Worm (Caenorhabditis elegans) whole organism, young adult: ENCODE data around the gene pigs-1.

Source experiments
- B0019.2 ChIP-seq: fragments of 200-800 bp; sonication (Bioruptor generic); conservative IDR thresholded peaks from 2 replicates; pipeline ENCODE4 v1.3.6; 2022; ENCODE audit warnings: missing genetic modification reagents, missing genetic modification characterization, missing compliant biosample characterization
- B0261.1 ChIP-seq: sonication (generic microtip); optimal IDR thresholded peaks from 2 replicates; lab custom pipeline; 2016; ENCODE audit warnings: mild to moderate bottlenecking, missing genetic modification characterization, moderate library complexity, missing compliant biosample characterization
- B0336.3 ChIP-seq: fragments of 200-800 bp; sonication (Bioruptor generic); IDR thresholded peaks from 2 replicates; pipeline ENCODE4 v1.3.6; 2022; ENCODE audit warnings: missing genetic modification characterization, missing compliant biosample characterization
- C06A6.2 ChIP-seq: fragments of 200-800 bp; sonication (Bioruptor generic); conservative IDR thresholded peaks from 2 replicates; pipeline ENCODE4 v1.3.6; 2022; ENCODE audit warnings: missing genetic modification characterization, missing compliant biosample characterization
- C17E4.6 ChIP-seq: fragments of 200-800 bp; sonication (Bioruptor generic); IDR thresholded peaks from 2 replicates; pipeline ENCODE4 v1.3.6; 2022; ENCODE audit warnings: missing genetic modification reagents, missing genetic modification characterization, missing compliant biosample characterization
- F22D6.2 ChIP-seq: sonication (generic microtip); optimal IDR thresholded peaks from 2 replicates; lab custom pipeline; 2016; ENCODE audit warnings: mild to moderate bottlenecking, missing genetic modification characterization, missing compliant biosample characterization
- F23B12.7 ChIP-seq: sonication (generic microtip); optimal IDR thresholded peaks from 2 replicates; lab custom pipeline; 2017; ENCODE audit warnings: missing genetic modification characterization, mild to moderate bottlenecking, missing compliant biosample characterization, antibody characterized with exemption, moderate library complexity; ENCODE audit not compliant: insufficient read depth
- F37B4.10 ChIP-seq: fragments of 200-800 bp; sonication (Bioruptor generic); IDR thresholded peaks from 2 replicates; pipeline ENCODE4 v1.3.6; 2022; ENCODE audit warnings: missing genetic modification characterization, missing compliant biosample characterization
- F39B2.1 ChIP-seq: fragments of 200-800 bp; sonication (Bioruptor generic); IDR thresholded peaks from 2 replicates; pipeline ENCODE4 v1.3.6; 2022; ENCODE audit warnings: missing genetic modification reagents, missing genetic modification characterization, missing compliant biosample characterization
- F49E8.2 ChIP-seq: sonication (generic microtip); optimal IDR thresholded peaks from 3 replicates; lab custom pipeline; 2017; ENCODE audit warnings: missing genetic modification characterization, mild to moderate bottlenecking, missing compliant biosample characterization, antibody characterized with exemption, moderate library complexity; ENCODE audit not compliant: insufficient read depth
- F55B11.4 ChIP-seq: sonication (generic microtip); optimal IDR thresholded peaks from 2 replicates; lab custom pipeline; 2016; ENCODE audit warnings: missing compliant biosample characterization, missing genetic modification characterization, borderline replicate concordance; ENCODE audit not compliant: insufficient read depth
- Y53G8AR.9 ChIP-seq: fragments of 200-800 bp; sonication (Bioruptor generic); conservative IDR thresholded peaks from 2 replicates; pipeline ENCODE4 v1.3.6; 2022; ENCODE audit warnings: missing genetic modification reagents, missing genetic modification characterization, missing compliant biosample characterization
- athp-1 ChIP-seq: sonication (generic microtip); optimal IDR thresholded peaks from 2 replicates; lab custom pipeline; 2017; ENCODE audit warnings: mild to moderate bottlenecking, missing genetic modification characterization, missing compliant biosample characterization
- ceh-100 ChIP-seq: fragments of 200-800 bp; sonication (Bioruptor generic); IDR thresholded peaks from 2 replicates; pipeline ENCODE4 v1.3.6; 2022; ENCODE audit warnings: missing genetic modification reagents, missing genetic modification characterization, missing compliant biosample characterization
- ceh-27 ChIP-seq: fragments of 200-800 bp; sonication (Bioruptor generic); optimal IDR thresholded peaks from 2 replicates; lab custom pipeline; 2018; ENCODE audit warnings: mild to moderate bottlenecking, missing genetic modification characterization, moderate library complexity, missing compliant biosample characterization
- ceh-79 ChIP-seq: sonication (generic microtip); optimal IDR thresholded peaks from 2 replicates; lab custom pipeline; 2017; ENCODE audit warnings: mild to moderate bottlenecking, missing genetic modification characterization, missing compliant biosample characterization
- ceh-91 ChIP-seq: fragments of 200-800 bp; sonication (Bioruptor generic); IDR thresholded peaks from 2 replicates; pipeline ENCODE4 v1.3.6; 2022; ENCODE audit warnings: missing genetic modification reagents, missing genetic modification characterization, missing compliant biosample characterization
- chd-7 ChIP-seq: sonication (generic microtip); optimal IDR thresholded peaks from 2 replicates; lab custom pipeline; 2016; ENCODE audit warnings: mild to moderate bottlenecking, missing genetic modification characterization, moderate library complexity, missing compliant biosample characterization
- dox-1 ChIP-seq: fragments of 200-800 bp; sonication (Bioruptor generic); IDR thresholded peaks from 2 replicates; pipeline ENCODE4 v1.3.6; 2022; ENCODE audit warnings: missing genetic modification reagents, missing genetic modification characterization, missing compliant biosample characterization
- egl-18 ChIP-seq: fragments of 200-800 bp; sonication (Bioruptor generic); IDR thresholded peaks from 2 replicates; pipeline ENCODE4 v1.3.6; 2022; ENCODE audit warnings: missing genetic modification reagents, missing genetic modification characterization, missing compliant biosample characterization
- ekl-4 ChIP-seq: fragments of 200-800 bp; sonication (Bioruptor generic); IDR thresholded peaks from 2 replicates; pipeline ENCODE4 v1.3.6; 2022; ENCODE audit warnings: missing genetic modification reagents, missing genetic modification characterization, missing compliant biosample characterization
- ets-4 ChIP-seq: fragments of 200-800 bp; sonication (Bioruptor generic); optimal IDR thresholded peaks from 2 replicates; lab custom pipeline; 2018; ENCODE audit warnings: mild to moderate bottlenecking, missing genetic modification characterization, missing compliant biosample characterization
- gei-17 ChIP-seq: fragments of 200-800 bp; sonication (Bioruptor generic); optimal IDR thresholded peaks from 2 replicates; lab custom pipeline; 2018; ENCODE audit warnings: mild to moderate bottlenecking, missing genetic modification characterization, missing compliant biosample characterization
- him-1 ChIP-seq: sonication (generic microtip); optimal IDR thresholded peaks from 2 replicates; lab custom pipeline; 2016; ENCODE audit warnings: missing genotype, missing genetic modification reagents, missing genetic modification characterization, missing compliant biosample characterization
- hsf-1 ChIP-seq: fragments of 200-800 bp; sonication (Bioruptor generic); IDR thresholded peaks from 2 replicates; pipeline ENCODE4 v1.3.6; 2022; ENCODE audit warnings: missing genetic modification reagents, missing genetic modification characterization, missing compliant biosample characterization
- lsl-1 ChIP-seq: fragments of 200-800 bp; sonication (Bioruptor generic); optimal IDR thresholded peaks from 2 replicates; lab custom pipeline; 2018; ENCODE audit warnings: mild to moderate bottlenecking, missing genetic modification characterization, moderate library complexity, missing compliant biosample characterization
- madf-10 ChIP-seq: sonication (generic microtip); optimal IDR thresholded peaks from 2 replicates; lab custom pipeline; 2016; ENCODE audit warnings: mild to moderate bottlenecking, missing genetic modification characterization, missing compliant biosample characterization
- mel-28 ChIP-seq: sonication (generic microtip); optimal IDR thresholded peaks from 2 replicates; lab custom pipeline; 2016; ENCODE audit warnings: borderline replicate concordance, mild to moderate bottlenecking, missing genetic modification characterization, missing compliant biosample characterization
- mes-4 ChIP-seq: sonication (generic microtip); optimal IDR thresholded peaks from 2 replicates; lab custom pipeline; 2016; ENCODE audit warnings: missing genotype, missing genetic modification characterization, missing compliant biosample characterization
- nfya-1 ChIP-seq: sonication (generic microtip); optimal IDR thresholded peaks from 2 replicates; lab custom pipeline; 2017; ENCODE audit warnings: antibody characterized with exemption, missing compliant biosample characterization, missing genetic modification characterization, borderline replicate concordance; ENCODE audit not compliant: insufficient read depth
- nfya-2 ChIP-seq: fragments of 200-800 bp; sonication (Bioruptor generic); IDR thresholded peaks from 2 replicates; pipeline ENCODE4 v1.3.6; 2022; ENCODE audit warnings: missing genetic modification reagents, missing genetic modification characterization, missing compliant biosample characterization
- nfyb-1 ChIP-seq: fragments of 200-800 bp; sonication (Bioruptor generic); IDR thresholded peaks from 2 replicates; pipeline ENCODE4 v1.3.6; 2022; ENCODE audit warnings: missing genetic modification reagents, missing genetic modification characterization, missing compliant biosample characterization
- nhr-120 ChIP-seq: fragments of 200-800 bp; sonication (Bioruptor generic); IDR thresholded peaks from 2 replicates; pipeline ENCODE4 v1.3.6; 2022; ENCODE audit warnings: missing genetic modification characterization, missing compliant biosample characterization
- nhr-179 ChIP-seq: sonication (generic microtip); optimal IDR thresholded peaks from 2 replicates; lab custom pipeline; 2016; ENCODE audit warnings: mild to moderate bottlenecking, missing genetic modification characterization, missing compliant biosample characterization
- pha-4 ChIP-seq: fragments of 150-350 bp; sonication (generic microtip); optimal IDR thresholded peaks from 2 replicates; lab custom pipeline; 2014; ENCODE audit warnings: missing biosample characterization, missing genetic modification reagents, missing genetic modification characterization
- rec-8 ChIP-seq, 2 experiments: sonication (generic microtip); optimal IDR thresholded peaks; 2 replicates each; lab custom pipeline; 2016; ENCODE audit warnings: mild to moderate bottlenecking in 2 of 2, missing genetic modification characterization in 2 of 2, missing genetic modification reagents in 2 of 2, missing genotype in 2 of 2, missing biosample characterization in 1 of 2, missing compliant biosample characterization in 1 of 2, moderate library complexity in 1 of 2
- repo-1 ChIP-seq: sonication (generic microtip); optimal IDR thresholded peaks from 2 replicates; lab custom pipeline; 2017; ENCODE audit warnings: mild to moderate bottlenecking, missing genetic modification characterization, missing compliant biosample characterization
- rpc-1 ChIP-seq, 2 experiments: fragments of 150-350 bp in 1 of 2; sonication (generic microtip) in 1 of 2; optimal IDR thresholded peaks; 2 replicates each; lab custom pipeline; 2014 to 2018; ENCODE audit warnings: missing biosample characterization in 1 of 2, missing genetic modification characterization in 1 of 2, missing genetic modification reagents in 1 of 2, missing genotype in 1 of 2
- sea-2 ChIP-seq: fragments of 200-800 bp; sonication (Bioruptor generic); IDR thresholded peaks from 2 replicates; pipeline ENCODE4 v1.3.6; 2022; ENCODE audit warnings: missing genetic modification characterization, missing compliant biosample characterization
- snpc-3.4 ChIP-seq: sonication (generic microtip); optimal IDR thresholded peaks from 2 replicates; lab custom pipeline; 2017; ENCODE audit warnings: missing genetic modification characterization, mild to moderate bottlenecking, missing compliant biosample characterization, antibody characterized with exemption, moderate library complexity, missing genotype, missing genetic modification reagents
- somi-1 ChIP-seq: fragments of 200-800 bp; sonication (Bioruptor generic); optimal IDR thresholded peaks from 2 replicates; lab custom pipeline; 2018; ENCODE audit warnings: mild to moderate bottlenecking, missing genetic modification characterization, missing compliant biosample characterization
- zfh-2 ChIP-seq: fragments of 200-800 bp; sonication (Bioruptor generic); conservative IDR thresholded peaks from 2 replicates; pipeline ENCODE4 v1.3.6; 2022; ENCODE audit warnings: missing genetic modification reagents, missing genetic modification characterization, missing compliant biosample characterization
- zim-3 ChIP-seq: sonication (generic microtip); optimal IDR thresholded peaks from 2 replicates; lab custom pipeline; 2017; ENCODE audit warnings: mild to moderate bottlenecking, missing genetic modification characterization, moderate library complexity, missing compliant biosample characterization
- ztf-18 ChIP-seq: sonication (generic microtip); optimal IDR thresholded peaks from 2 replicates; lab custom pipeline; 2016; ENCODE audit warnings: missing genotype, mild to moderate bottlenecking, missing genetic modification characterization, missing compliant biosample characterization
- ztf-25 ChIP-seq: fragments of 200-800 bp; sonication (Bioruptor generic); IDR thresholded peaks from 2 replicates; pipeline ENCODE4 v1.3.6; 2022; ENCODE audit warnings: missing genetic modification reagents, missing genetic modification characterization, missing compliant biosample characterization
- ztf-6 ChIP-seq: fragments of 200-800 bp; sonication (Bioruptor generic); IDR thresholded peaks from 2 replicates; pipeline ENCODE4 v1.3.6; 2022; ENCODE audit warnings: missing genetic modification reagents, missing genetic modification characterization, missing compliant biosample characterization

Gene pigs-1

ce11 chrIV:10157034-10157433, 8.2 kb upstream of the pigs-1 start (continued):
- TF ChIP-seq dox-1 (GFP tag; lab: Robert Waterston, UW): 0 out of 2 replicates have a peak, but pooled peaks have one; percentile 30
- TF ChIP-seq hsf-1 (GFP tag; lab: Robert Waterston, UW): no peak
- no peak for TF ChIP-seq B0336.3
- no peak for TF ChIP-seq B0019.2 (GFP tag; lab: Robert Waterston, UW)
- TF ChIP-seq Y53G8AR.9: no peak
- TF ChIP-seq C06A6.2 (GFP tag; lab: Robert Waterston, UW): no peak
- no peak for TF ChIP-seq nfya-2 (GFP tag; lab: Robert Waterston, UW)
- no peak for TF ChIP-seq ets-4 (GFP tag; lab: Kevin White, UChicago)
- TF ChIP-seq gei-17: no peak
- TF ChIP-seq C17E4.6 (GFP tag; lab: Robert Waterston, UW): no peak
- no peak for TF ChIP-seq ceh-79 (tag; lab: Kevin White, UChicago)
- no peak for TF ChIP-seq snpc-3.4
- TF ChIP-seq repo-1 (tag; lab: Kevin White, UChicago): no peak
- TF ChIP-seq nhr-120 (GFP tag; lab: Robert Waterston, UW): no peak
- no peak for TF ChIP-seq ceh-100 (GFP tag; lab: Robert Waterston, UW)
- no peak for TF ChIP-seq egl-18 (GFP tag; lab: Robert Waterston, UW)
- TF ChIP-seq zim-3 (tag; lab: Kevin White, UChicago): no peak
- TF ChIP-seq ceh-27 (GFP tag; lab: Kevin White, UChicago): no peak
- TF ChIP-seq chd-7 (tag; lab: Kevin White, UChicago): no peak
- TF ChIP-seq nfya-1 (tag; lab: Kevin White, UChicago): no peak
- TF ChIP-seq F49E8.2 (tag; lab: Kevin White, UChicago): peak; percentile 31
- TF ChIP-seq nfyb-1 (GFP tag; lab: Robert Waterston, UW): no peak
- TF ChIP-seq ekl-4: no peak
- TF ChIP-seq madf-10 (tag; lab: Kevin White, UChicago): no peak
- TF ChIP-seq somi-1 (GFP tag; lab: Kevin White, UChicago): no peak
- no peak for TF ChIP-seq ztf-18 (tag; lab: Kevin White, UChicago)
- no peak for TF ChIP-seq mes-4
- no peak for TF ChIP-seq F55B11.4 (tag; lab: Kevin White, UChicago)
- TF ChIP-seq F39B2.1 (GFP tag; lab: Robert Waterston, UW): no peak
- TF ChIP-seq ceh-91 (GFP tag; lab: Robert Waterston, UW): 0 out of 2 replicates have a peak, but pooled peaks have one; percentile 33
- peak; percentile 22 for TF ChIP-seq him-1 (tag; lab: Kevin White, UChicago)
- no peak for TF ChIP-seq zfh-2 (GFP tag; lab: Robert Waterston, UW)
- no peak for TF ChIP-seq B0261.1 (tag; lab: Kevin White, UChicago)
- TF ChIP-seq athp-1 (tag; lab: Kevin White, UChicago): no peak
- TF ChIP-seq mel-28: no peak
- TF ChIP-seq ztf-6 (GFP tag; lab: Robert Waterston, UW): no peak
- no peak for TF ChIP-seq F23B12.7 (tag; lab: Kevin White, UChicago)
- TF ChIP-seq lsl-1: peak; percentile 95
- no peak for TF ChIP-seq pha-4 (tag; lab: Kevin White, UChicago)
- no peak for TF ChIP-seq nhr-179
- no peak for TF ChIP-seq ztf-25 (GFP tag; lab: Robert Waterston, UW)
- TF ChIP-seq F37B4.10 (GFP tag; lab: Robert Waterston, UW): no peak
- TF ChIP-seq F22D6.2 (tag; lab: Kevin White, UChicago): no peak
- TF ChIP-seq rec-8 (tag; optimal IDR thresholded peaks at IDR 0.05; lab: Kevin White, UChicago): no peak
- no peak for TF ChIP-seq sea-2 (GFP tag; lab: Robert Waterston, UW)
- no peak for TF ChIP-seq rpc-1 (optimal IDR thresholded peaks at IDR 0.05; lab: Kevin White, UChicago)
- TF ChIP-seq rpc-1 (tag; optimal IDR thresholded peaks at IDR 0.05; lab: Kevin White, UChicago): no peak
